Fruit fly (Drosophila melanogaster): ENCODE data around the gene CG5112.

The CG5112 gene

dm6 chr3R:25493294-25494187, 2.3 kb downstream of the CG5112 start (continued):
- TF ChIP-seq CG5245 (GFP tag; optimal IDR thresholded peaks at IDR 0.05) (no peak), org-1 (GFP tag; optimal IDR thresholded peaks at IDR 0.05) (no peak), Dp (GFP tag; optimal IDR thresholded peaks at IDR 0.05) (peak; percentile 91), CG17186 (GFP tag; optimal IDR thresholded peaks at IDR 0.05) (no peak), Ptx1 (GFP tag; IDR thresholded peaks at IDR 0.05) (no peak), bowl (GFP tag; IDR thresholded peaks at IDR 0.05) (no peak), croc (GFP tag; conservative IDR thresholded peaks at IDR 0.05) (no peak), CG6175 (GFP tag; IDR thresholded peaks at IDR 0.05) (no peak), gem (tag; optimal IDR thresholded peaks at IDR 0.05) (peak; percentile 16), CG34422 (GFP tag; IDR thresholded peaks at IDR 0.05) (no peak), pita (GFP tag; optimal IDR thresholded peaks at IDR 0.05) (no peak), sens-2 (GFP tag; IDR thresholded peaks at IDR 0.05) (no peak), Tbp (GFP tag; optimal IDR thresholded peaks at IDR 0.05) (no peak), CG3847 (GFP tag; IDR thresholded peaks at IDR 0.05) (no peak), trem (tag; optimal IDR thresholded peaks at IDR 0.05) (peak; percentile 26), Usf (GFP tag; optimal IDR thresholded peaks at IDR 0.05) (no peak), ci (GFP tag; IDR thresholded peaks at IDR 0.05) (no peak), her (GFP tag; optimal IDR thresholded peaks at IDR 0.05) (no peak), lola (GFP tag; optimal IDR thresholded peaks at IDR 0.05) (no peak), CG4424 (GFP tag; optimal IDR thresholded peaks at IDR 0.05) (no peak), CG11456 (GFP tag; IDR thresholded peaks at IDR 0.05) (no peak), CG17612 (GFP tag; IDR thresholded peaks at IDR 0.05) (no peak), kah (GFP tag; optimal IDR thresholded peaks at IDR 0.05) (no peak), CTCF (GFP tag; optimal IDR thresholded peaks at IDR 0.05) (peak; percentile 20), CG1529 (GFP tag; optimal IDR thresholded peaks at IDR 0.05) (no peak), Kr (GFP tag; optimal IDR thresholded peaks at IDR 0.05) (no peak), CG3838 (GFP tag; optimal IDR thresholded peaks at IDR 0.05) (no peak), lov (optimal IDR thresholded peaks at IDR 0.05) (no peak), lov (GFP tag; IDR thresholded peaks at IDR 0.05) (no peak), CG2875 (GFP tag; optimal IDR thresholded peaks at IDR 0.05) (no peak), ttk (GFP tag; IDR thresholded peaks at IDR 0.05) (no peak), Dref (GFP tag; IDR thresholded peaks at IDR 0.05) (no peak), CG10321 (GFP tag; IDR thresholded peaks at IDR 0.05) (no peak), dimm (GFP tag; IDR thresholded peaks at IDR 0.05) (no peak), CG18599 (GFP tag; optimal IDR thresholded peaks at IDR 0.05) (no peak), CG31224 (GFP tag; IDR thresholded peaks at IDR 0.05) (no peak), D19B (GFP tag; optimal IDR thresholded peaks at IDR 0.05) (no peak), ac (GFP tag; optimal IDR thresholded peaks at IDR 0.05) (no peak), row (GFP tag; IDR thresholded peaks at IDR 0.05) (no peak; the same call in 2 of the 3 replicates), salm (tag; optimal IDR thresholded peaks at IDR 0.05) (no peak), zen (tag; optimal IDR thresholded peaks at IDR 0.05) (no peak), CG2129 (GFP tag; IDR thresholded peaks at IDR 0.05; ENCODE audit: partially characterized antibody) (no peak), CG14050 (GFP tag; IDR thresholded peaks at IDR 0.05) (no peak), Hmr (GFP tag; optimal IDR thresholded peaks at IDR 0.05) (no peak), Gug (GFP tag; IDR thresholded peaks at IDR 0.05) (no peak), CG10209 (GFP tag; optimal IDR thresholded peaks at IDR 0.05) (no peak), crol (GFP tag; IDR thresholded peaks at IDR 0.05) (no peak), CG4617 (GFP tag; optimal IDR thresholded peaks at IDR 0.05; ENCODE audit: borderline replicate concordance) (no peak), NK7.1 (GFP tag; optimal IDR thresholded peaks at IDR 0.05) (no peak), B-H1 (GFP tag; IDR thresholded peaks at IDR 0.05) (no peak), pb (GFP tag; optimal IDR thresholded peaks at IDR 0.05) (no peak)
